Worm (Caenorhabditis elegans): Measurements from ENCODE around the gene C03C10.5.
A peak's percentile ranks its signal among the peaks of the same experiment; 100 is the strongest.

The C03C10.5 gene

ce11 chrIII:4119736-4120135 lies 27.8 kb upstream of the C03C10.5 start:
- TF ChIP-seq lin-14 (GFP tag; optimal IDR thresholded peaks at IDR 0.05) (peak; percentile 45), nhr-12 (tag; optimal IDR thresholded peaks at IDR 0.05) (no peak), egl-13 (tag; optimal IDR thresholded peaks at IDR 0.05) (peak; percentile 32)

- no peak for TF ChIP-seq efl-1 (optimal IDR thresholded peaks at IDR 0.05)
- TF ChIP-seq efl-1 (GFP tag; optimal IDR thresholded peaks at IDR 0.05 in 1 of 2) = peak in 1 of 2 experiments; percentile 9
- TF ChIP-seq sptf-1 (tag; optimal IDR thresholded peaks at IDR 0.05) = no peak
- TF ChIP-seq rnt-1 (tag; optimal IDR thresholded peaks at IDR 0.05) = no peak
Measured at ce11 chrIII:4115085-4115484, 23.2 kb upstream of the C03C10.5 start, which contains the start of gene unc-103. TSS of gene unc-103 (plus strand) at chrIII:4115385.

ce11 chrIII:4113594-4113993 lies 21.7 kb upstream of the C03C10.5 start:
- TF ChIP-seq dsc-1 (tag; optimal IDR thresholded peaks at IDR 0.05) (no peak), pag-3 (tag; optimal IDR thresholded peaks at IDR 0.05; ENCODE audit: borderline replicate concordance, insufficient read depth) (no peak), lir-3 (tag; optimal IDR thresholded peaks at IDR 0.05; ENCODE audit: poor library complexity) (peak; percentile 2), lin-15B (tag; optimal IDR thresholded peaks at IDR 0.05) (no peak), nhr-85 (tag) (no peak), fkh-4 (tag; optimal IDR thresholded peaks at IDR 0.05; ENCODE audit: borderline replicate concordance) (no peak), egl-13 (tag; optimal IDR thresholded peaks at IDR 0.05) (no peak), lsy-2 (tag; optimal IDR thresholded peaks at IDR 0.05) (peak; percentile 33 to 37), unc-98 (GFP tag; IDR thresholded peaks at IDR 0.05) (peak; percentile 50), lin-14 (GFP tag; optimal IDR thresholded peaks at IDR 0.05) (peak; percentile 69), efl-1 (optimal IDR thresholded peaks at IDR 0.05) (peak in 1 of 2 experiments; percentile 34), efl-1 (GFP tag; optimal IDR thresholded peaks at IDR 0.05 in 1 of 2) (peak in 1 of 2 experiments; percentile 90), ceh-88 (GFP tag; IDR thresholded peaks at IDR 0.05) (no peak), lin-39 (tag; optimal IDR thresholded peaks at IDR 0.05) (peak; percentile 0), ces-1 (GFP tag; optimal IDR thresholded peaks at IDR 0.05) (no peak), unc-130 (tag; optimal IDR thresholded peaks at IDR 0.05) (peak; percentile 32), snu-23 (GFP tag; optimal IDR thresholded peaks at IDR 0.05) (peak; percentile 46), rnt-1 (tag; optimal IDR thresholded peaks at IDR 0.05) (peak; percentile 81), swsn-7 (tag; optimal IDR thresholded peaks at IDR 0.05) (peak; percentile 47), nhr-71 (tag; optimal IDR thresholded peaks at IDR 0.05) (peak; percentile 82), tbx-2 (tag; optimal IDR thresholded peaks at IDR 0.05) (peak; percentile 27), pqm-1 (tag; optimal IDR thresholded peaks at IDR 0.05) (no peak), alr-1 (tag; optimal IDR thresholded peaks at IDR 0.05; ENCODE audit: borderline replicate concordance) (no peak), mep-1 (tag; optimal IDR thresholded peaks at IDR 0.05) (peak; percentile 28), ceh-63 (GFP tag; optimal IDR thresholded peaks at IDR 0.05) (no peak), nhr-11 (tag; optimal IDR thresholded peaks at IDR 0.05) (peak; percentile 2), elt-2 (tag; optimal IDR thresholded peaks at IDR 0.05) (no peak), irx-1 (tag; optimal IDR thresholded peaks at IDR 0.05) (no peak), mab-9 (GFP tag; IDR thresholded peaks at IDR 0.05) (no peak), ceh-82 (tag; optimal IDR thresholded peaks at IDR 0.05) (no peak), egl-27 (tag; optimal IDR thresholded peaks at IDR 0.05) (no peak), nhr-28 (tag; optimal IDR thresholded peaks at IDR 0.05) (no peak), nhr-19 (GFP tag; conservative IDR thresholded peaks at IDR 0.05) (peak; percentile 59), ztf-4 (tag; optimal IDR thresholded peaks at IDR 0.05) (no peak), nhr-47 (tag; optimal IDR thresholded peaks at IDR 0.05) (peak; percentile 10), sup-37 (GFP tag; optimal IDR thresholded peaks at IDR 0.05) (peak; percentile 21), nhr-20 (tag; optimal IDR thresholded peaks at IDR 0.05) (peak; percentile 54), xbp-1 (tag; optimal IDR thresholded peaks at IDR 0.05) (peak; percentile 34)
